Worm (Caenorhabditis elegans): ENCODE data around the gene F35B12.10.

F35B12.10 gene

ce11 chrV:11638634-11639117 lies 9.6 kb upstream of the F35B12.10 start (continued):
- TF ChIP-seq grh-1 (GFP tag; IDR thresholded peaks at IDR 0.05) = no peak
- no peak for TF ChIP-seq skn-1 (tag; optimal IDR thresholded peaks at IDR 0.05)
- TF ChIP-seq nhr-76 (tag; optimal IDR thresholded peaks at IDR 0.05) = no peak
- no peak for TF ChIP-seq mab-9 (GFP tag; IDR thresholded peaks at IDR 0.05)
- TF ChIP-seq zip-4 (GFP tag; optimal IDR thresholded peaks at IDR 0.05) = peak; percentile 23
- no peak for TF ChIP-seq nhr-237 (tag; optimal IDR thresholded peaks at IDR 0.05)
- peak; percentile 28 for TF ChIP-seq unc-86 (tag; optimal IDR thresholded peaks at IDR 0.05)
- no peak for TF ChIP-seq tlp-1 (tag; optimal IDR thresholded peaks at IDR 0.05)
- TF ChIP-seq efl-1 (optimal IDR thresholded peaks at IDR 0.05) = peak; percentile 26 to 39
- peak in 1 of 2 experiments; percentile 77 for TF ChIP-seq efl-1 (GFP tag; optimal IDR thresholded peaks at IDR 0.05 in 1 of 2)
- no peak for TF ChIP-seq efl-3 (GFP tag; optimal IDR thresholded peaks at IDR 0.05)
- TF ChIP-seq egl-13 (tag; optimal IDR thresholded peaks at IDR 0.05) = peak; percentile 50
- no peak for TF ChIP-seq hpl-2 (GFP tag; optimal IDR thresholded peaks at IDR 0.05)
- TF ChIP-seq swsn-7 (tag; optimal IDR thresholded peaks at IDR 0.05) = peak; percentile 44
- peak; percentile 42 for TF ChIP-seq nhr-47 (tag; optimal IDR thresholded peaks at IDR 0.05)
- no peak for TF ChIP-seq pqm-1 (tag; optimal IDR thresholded peaks at IDR 0.05)
- TF ChIP-seq unc-98 (GFP tag; IDR thresholded peaks at IDR 0.05) = peak; percentile 21; the same call in 1 of the 2 replicates
- TF ChIP-seq alr-1 (tag; optimal IDR thresholded peaks at IDR 0.05; ENCODE audit: borderline replicate concordance) = no peak
- TF ChIP-seq lir-3 (tag; optimal IDR thresholded peaks at IDR 0.05; ENCODE audit: poor library complexity) = no peak
- peak; percentile 12 for TF ChIP-seq nhr-77 (tag; optimal IDR thresholded peaks at IDR 0.05)
- TF ChIP-seq hlh-4 (tag; optimal IDR thresholded peaks at IDR 0.05) = no peak
- no peak for TF ChIP-seq lin-15B (tag; optimal IDR thresholded peaks at IDR 0.05)
- TF ChIP-seq rnt-1 (tag; optimal IDR thresholded peaks at IDR 0.05) = peak; percentile 74
- peak; percentile 15 for TF ChIP-seq unc-130 (tag; optimal IDR thresholded peaks at IDR 0.05)
- TF ChIP-seq aly-2 (tag; optimal IDR thresholded peaks at IDR 0.05) = no peak
- TF ChIP-seq zag-1 (tag; optimal IDR thresholded peaks at IDR 0.05) = no peak
- no peak for TF ChIP-seq xbp-1 (tag; optimal IDR thresholded peaks at IDR 0.05)
- TF ChIP-seq nhr-19 (GFP tag; conservative IDR thresholded peaks at IDR 0.05) = peak; percentile 78
- TF ChIP-seq dpl-1 (GFP tag; optimal IDR thresholded peaks at IDR 0.05) = peak in 1 of 3 experiments; percentile 21
- no peak for TF ChIP-seq nhr-84 (tag; optimal IDR thresholded peaks at IDR 0.05)
- TF ChIP-seq unc-62 (GFP tag; optimal IDR thresholded peaks at IDR 0.05) = no peak
- TF ChIP-seq sox-4 (tag; optimal IDR thresholded peaks at IDR 0.05) = no peak
- TF ChIP-seq ama-1 (optimal IDR thresholded peaks at IDR 0.05) = no peak
- TF ChIP-seq aha-1 (tag; optimal IDR thresholded peaks at IDR 0.05) = no peak
- TF ChIP-seq pag-3 (tag; optimal IDR thresholded peaks at IDR 0.05; ENCODE audit: borderline replicate concordance, insufficient read depth) = no peak
- peak; percentile 51 for TF ChIP-seq dsc-1 (tag; optimal IDR thresholded peaks at IDR 0.05)
- TF ChIP-seq mef-2 (tag; optimal IDR thresholded peaks at IDR 0.05) = no peak
- peak; percentile 62 for TF ChIP-seq blmp-1 (tag; optimal IDR thresholded peaks at IDR 0.05)
- TF ChIP-seq sptf-1 (tag; optimal IDR thresholded peaks at IDR 0.05) = no peak

DNA sequence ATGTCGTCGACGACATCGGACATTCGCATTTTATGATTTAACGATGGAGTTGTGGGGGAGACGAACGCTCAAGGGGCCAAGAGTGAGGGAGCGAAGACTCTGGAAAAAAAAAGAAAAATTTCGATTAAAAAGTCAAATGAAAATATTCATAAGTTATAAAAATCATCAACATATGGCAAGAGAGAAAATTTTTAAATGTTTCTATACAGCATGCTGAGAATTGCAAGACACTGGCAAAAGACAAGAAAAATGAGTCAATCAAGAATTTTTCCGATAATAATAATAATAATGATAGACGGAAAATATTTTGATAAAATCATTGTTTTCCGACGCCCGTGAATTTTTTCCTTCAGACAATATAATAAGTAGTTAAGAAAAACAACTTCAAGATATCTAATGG lies 8.1 kb upstream of the F35B12.10 start, which contains the start of gene sipa-1:
Gene sipa-1, minus strand, starts transcription at position 101 of the 400 bp plus-strand sequence.
- TF ChIP-seq ceh-90 (tag; optimal IDR thresholded peaks at IDR 0.05) (no peak), aha-1 (tag; optimal IDR thresholded peaks at IDR 0.05) (no peak), swsn-7 (tag; optimal IDR thresholded peaks at IDR 0.05) (no peak)

DNA sequence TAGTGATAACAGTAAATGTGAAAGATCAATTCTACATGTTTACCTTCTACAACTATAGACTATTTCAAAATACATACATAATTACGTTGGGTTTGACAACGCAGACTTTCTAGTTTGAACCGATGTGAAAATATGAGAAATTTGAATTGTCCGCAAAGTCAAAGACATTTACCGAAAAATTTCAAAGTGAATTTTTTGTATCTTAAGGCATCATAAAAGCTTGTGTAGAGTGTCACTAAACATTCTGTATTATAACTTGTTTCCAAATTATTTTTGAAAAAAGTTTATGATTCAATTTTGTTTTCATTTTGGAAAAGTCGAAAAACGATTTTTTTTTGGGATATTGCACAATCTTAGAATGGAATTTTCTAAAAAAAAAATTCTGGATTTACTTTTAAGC lies 6.5 kb upstream of the F35B12.10 start:
- TF ChIP-seq nhr-90 (tag; optimal IDR thresholded peaks at IDR 0.05; ENCODE audit: poor library complexity) (no peak), lin-13 (GFP tag; optimal IDR thresholded peaks at IDR 0.05) (no peak), nhr-71 (tag; optimal IDR thresholded peaks at IDR 0.05) (no peak), elt-3 (tag; optimal IDR thresholded peaks at IDR 0.05) (no peak), irx-1 (tag; optimal IDR thresholded peaks at IDR 0.05) (no peak), lsy-2 (tag; optimal IDR thresholded peaks at IDR 0.05) (no peak), nhr-19 (GFP tag; conservative IDR thresholded peaks at IDR 0.05) (no peak)
